Fruit fly (Drosophila melanogaster) whole organism, embryonic: ENCODE results near the gene CG42299.

Source experiments
- B-H1 ChIP-seq: fragments of 200-800 bp; sonication (Bioruptor generic); IDR thresholded peaks from 3 replicates; pipeline ENCODE4 v1.3.6; 2022; ENCODE audit warnings: missing biosample characterization, missing genetic modification characterization
- Bgb ChIP-seq: fragments of 200-800 bp; sonication (Bioruptor generic); IDR thresholded peaks from 2 replicates; pipeline ENCODE4 v1.3.6; 2022; ENCODE audit warnings: missing biosample characterization, missing genetic modification characterization; ENCODE audit not compliant: partially characterized antibody
- CG10274 ChIP-seq: fragments of 200-800 bp; sonication (Bioruptor generic); optimal IDR thresholded peaks from 3 replicates; lab custom pipeline; 2017; ENCODE audit warnings: missing biosample characterization, mild to moderate bottlenecking, missing genetic modification characterization
- CG1233 ChIP-seq: fragments of 200-800 bp; sonication (Bioruptor generic); optimal IDR thresholded peaks from 4 replicates; lab custom pipeline; 2018; ENCODE audit warnings: missing biosample characterization, mild to moderate bottlenecking, missing genetic modification characterization
- CG12391 ChIP-seq: fragments of 200-800 bp; sonication (Bioruptor generic); optimal IDR thresholded peaks from 3 replicates; lab custom pipeline; 2018; ENCODE audit warnings: missing biosample characterization, mild to moderate bottlenecking, missing genetic modification characterization, moderate library complexity
- CG15696 ChIP-seq: fragments of 200-800 bp; sonication (Bioruptor generic); optimal IDR thresholded peaks from 2 replicates; lab custom pipeline; 2019; ENCODE audit warnings: missing biosample characterization, mild to moderate bottlenecking, missing genetic modification characterization, moderate library complexity
- CG18476 ChIP-seq: fragments of 200-800 bp; sonication (Bioruptor generic); optimal IDR thresholded peaks from 2 replicates; lab custom pipeline; 2016; ENCODE audit warnings: missing biosample characterization, mild to moderate bottlenecking, missing genetic modification characterization
- CG30431 ChIP-seq: fragments of 200-800 bp; sonication (Bioruptor generic); optimal IDR thresholded peaks from 2 replicates; lab custom pipeline; 2017; ENCODE audit warnings: missing biosample characterization, missing genetic modification characterization
- CG32772 ChIP-seq: fragments of 200-800 bp; sonication (Bioruptor generic); IDR thresholded peaks from 2 replicates; pipeline ENCODE4 v1.3.6; 2022; ENCODE audit warnings: missing biosample characterization, missing genetic modification characterization
- CG3838 ChIP-seq: fragments of 200-800 bp; sonication (Bioruptor generic); optimal IDR thresholded peaks from 3 replicates; lab custom pipeline; 2016; ENCODE audit warnings: missing biosample characterization, missing genetic modification characterization
- CG4360 ChIP-seq: fragments of 200-800 bp; sonication (Bioruptor generic); IDR thresholded peaks from 2 replicates; pipeline ENCODE4 v1.3.6; 2022; ENCODE audit warnings: missing biosample characterization, missing genetic modification characterization
- CG5245 ChIP-seq: fragments of 200-800 bp; sonication (Bioruptor generic); optimal IDR thresholded peaks from 3 replicates; lab custom pipeline; 2016; ENCODE audit warnings: missing biosample characterization, missing genetic modification characterization
- CG7271 ChIP-seq: fragments of 200-800 bp; sonication (Bioruptor generic); optimal IDR thresholded peaks from 2 replicates; lab custom pipeline; 2018; ENCODE audit warnings: missing biosample characterization, mild to moderate bottlenecking, missing genetic modification characterization, moderate library complexity
- CG7357 ChIP-seq: fragments of 200-800 bp; sonication (Bioruptor generic); IDR thresholded peaks from 3 replicates; pipeline ENCODE4 v1.3.6; 2022; ENCODE audit warnings: missing biosample characterization, missing genetic modification characterization
- CG7987 ChIP-seq: fragments of 200-800 bp; sonication (Bioruptor generic); optimal IDR thresholded peaks from 2 replicates; lab custom pipeline; 2018; ENCODE audit warnings: missing biosample characterization, mild to moderate bottlenecking, missing genetic modification characterization, moderate library complexity
- CG8290 ChIP-seq, 3 experiments: fragments of 200-800 bp; sonication (Bioruptor generic); optimal IDR thresholded peaks; 2 replicates each; lab custom pipeline; 2016 to 2019; ENCODE audit warnings: missing biosample characterization in 3 of 3, missing genetic modification characterization in 3 of 3, mild to moderate bottlenecking in 2 of 3, moderate library complexity in 1 of 3
- CG8944 ChIP-seq: fragments of 200-800 bp; sonication (Bioruptor generic); optimal IDR thresholded peaks from 3 replicates; lab custom pipeline; 2016; ENCODE audit warnings: missing biosample characterization, missing genetic modification characterization
- CG9876 ChIP-seq: fragments of 200-800 bp; sonication (Bioruptor generic); optimal IDR thresholded peaks from 2 replicates; lab custom pipeline; 2016; ENCODE audit warnings: missing biosample characterization, missing genetic modification characterization
- Chrac-16 ChIP-seq: fragments of 200-800 bp; sonication (Bioruptor generic); optimal IDR thresholded peaks from 3 replicates; lab custom pipeline; 2016; ENCODE audit warnings: missing biosample characterization, missing genetic modification characterization
- Dref ChIP-seq: fragments of 200-800 bp; sonication (Bioruptor generic); IDR thresholded peaks from 2 replicates; pipeline ENCODE4 v1.3.6; 2022; ENCODE audit warnings: missing biosample characterization, missing genetic modification characterization
- ERR ChIP-seq: fragments of 200-800 bp; sonication (Bioruptor generic); optimal IDR thresholded peaks from 2 replicates; lab custom pipeline; 2016; ENCODE audit warnings: missing biosample characterization, missing genetic modification characterization
- GATAe ChIP-seq: fragments of 200-800 bp; sonication (Bioruptor generic); conservative IDR thresholded peaks from 2 replicates; pipeline ENCODE4 v1.3.6; 2022; ENCODE audit warnings: missing biosample characterization, missing genetic modification characterization
- HLH4C ChIP-seq: fragments of 200-800 bp; sonication (Bioruptor generic); IDR thresholded peaks from 3 replicates; pipeline ENCODE4 v1.3.6; 2022; ENCODE audit warnings: missing biosample characterization, missing genetic modification characterization; ENCODE audit not compliant: partially characterized antibody
- Hmx ChIP-seq: fragments of 200-800 bp; sonication (Bioruptor generic); optimal IDR thresholded peaks from 2 replicates; lab custom pipeline; 2016; ENCODE audit warnings: missing biosample characterization, missing genetic modification characterization
- MTF-1 ChIP-seq: fragments of 200-800 bp; sonication (Bioruptor generic); optimal IDR thresholded peaks from 2 replicates; lab custom pipeline; 2018; ENCODE audit warnings: missing biosample characterization, mild to moderate bottlenecking, missing genetic modification characterization, borderline replicate concordance
- Optix ChIP-seq: fragments of 200-800 bp; sonication (Bioruptor generic); IDR thresholded peaks from 3 replicates; pipeline ENCODE4 v1.3.6; 2022; ENCODE audit warnings: missing biosample characterization, missing genetic modification characterization
- Six4 ChIP-seq: fragments of 200-800 bp; sonication (Bioruptor generic); optimal IDR thresholded peaks from 2 replicates; lab custom pipeline; 2016; ENCODE audit warnings: missing biosample characterization, missing genetic modification characterization
- Vsx1 ChIP-seq: fragments of 200-800 bp; sonication (Bioruptor generic); optimal IDR thresholded peaks from 2 replicates; lab custom pipeline; 2017; ENCODE audit warnings: missing biosample characterization, mild to moderate bottlenecking, missing genetic modification characterization, missing genetic modification reagents
- Xbp1 ChIP-seq: fragments of 200-800 bp; sonication (Bioruptor generic); optimal IDR thresholded peaks from 3 replicates; lab custom pipeline; 2016; ENCODE audit warnings: missing biosample characterization, mild to moderate bottlenecking, missing genetic modification characterization
- Xrp1 ChIP-seq: fragments of 200-800 bp; sonication (Bioruptor generic); IDR thresholded peaks from 2 replicates; pipeline ENCODE4 v1.3.6; 2022; ENCODE audit warnings: missing biosample characterization, missing genetic modification characterization
- YL-1 ChIP-seq: fragments of 200-800 bp; sonication (Bioruptor generic); optimal IDR thresholded peaks from 3 replicates; lab custom pipeline; 2017; ENCODE audit warnings: missing biosample characterization, mild to moderate bottlenecking, missing genetic modification characterization
- crol ChIP-seq: fragments of 200-800 bp; sonication (Bioruptor generic); IDR thresholded peaks from 2 replicates; pipeline ENCODE4 v1.3.6; 2022; ENCODE audit warnings: missing biosample characterization, missing genetic modification characterization
- eve ChIP-seq, 2 experiments: fragments of >200 bp; optimal IDR thresholded peaks; 2 replicates each; lab custom pipeline; 2017; ENCODE audit warnings: missing biosample characterization in 2 of 2, missing genetic modification characterization in 2 of 2
- gt ChIP-seq: fragments of 200-800 bp; sonication (Bioruptor generic); IDR thresholded peaks from 2 replicates; pipeline ENCODE4 v1.3.6; 2022; ENCODE audit warnings: missing biosample characterization, missing genetic modification characterization
- klu ChIP-seq: fragments of 200-800 bp; sonication (Bioruptor generic); IDR thresholded peaks from 2 replicates; pipeline ENCODE4 v1.3.6; 2022; ENCODE audit warnings: missing biosample characterization, missing genetic modification characterization
- oc ChIP-seq: fragments of 200-800 bp; sonication (Bioruptor generic); optimal IDR thresholded peaks from 2 replicates; lab custom pipeline; 2018; ENCODE audit warnings: missing biosample characterization, mild to moderate bottlenecking, missing genetic modification characterization, moderate library complexity
- org-1 ChIP-seq: fragments of 200-800 bp; sonication (Bioruptor generic); optimal IDR thresholded peaks from 2 replicates; lab custom pipeline; 2017; ENCODE audit warnings: missing biosample characterization, missing genetic modification characterization
- pnt ChIP-seq: fragments of 200-800 bp; sonication (Bioruptor generic); optimal IDR thresholded peaks from 3 replicates; lab custom pipeline; 2016; ENCODE audit warnings: missing biosample characterization, missing genetic modification characterization
- repo ChIP-seq: fragments of 200-800 bp; sonication (Bioruptor generic); optimal IDR thresholded peaks from 2 replicates; lab custom pipeline; 2016; ENCODE audit warnings: missing biosample characterization, missing genetic modification characterization
- scrt ChIP-seq: fragments of 200-800 bp; sonication (Bioruptor generic); optimal IDR thresholded peaks from 2 replicates; lab custom pipeline; 2018; ENCODE audit warnings: missing biosample characterization, mild to moderate bottlenecking, missing genetic modification characterization, moderate library complexity
- sim ChIP-seq: fragments of 200-800 bp; sonication (Bioruptor generic); IDR thresholded peaks from 2 replicates; pipeline ENCODE4 v1.3.6; 2022; ENCODE audit warnings: missing biosample characterization, missing genetic modification characterization
- sna ChIP-seq: fragments of 200-800 bp; sonication (Bioruptor generic); IDR thresholded peaks from 2 replicates; pipeline ENCODE4 v1.3.6; 2022; ENCODE audit warnings: missing biosample characterization, missing genetic modification characterization; ENCODE audit not compliant: partially characterized antibody
- tap ChIP-seq: fragments of 200-800 bp; optimal IDR thresholded peaks from 3 replicates; lab custom pipeline; 2019; ENCODE audit warnings: missing biosample characterization, mild to moderate bottlenecking, missing genetic modification characterization, moderate library complexity
- tna ChIP-seq: fragments of 200-800 bp; sonication (Bioruptor generic); IDR thresholded peaks from 2 replicates; pipeline ENCODE4 v1.3.6; 2022; ENCODE audit warnings: missing biosample characterization, missing genetic modification characterization; ENCODE audit not compliant: partially characterized antibody
- toy ChIP-seq: fragments of 200-800 bp; sonication (Bioruptor generic); IDR thresholded peaks from 2 replicates; pipeline ENCODE4 v1.3.6; 2022; ENCODE audit warnings: missing biosample characterization, missing genetic modification characterization
- trh ChIP-seq: fragments of 200-800 bp; sonication (Bioruptor generic); optimal IDR thresholded peaks from 2 replicates; lab custom pipeline; 2016; ENCODE audit warnings: missing biosample characterization, missing genetic modification characterization
- twi ChIP-seq: fragments of 200-800 bp; optimal IDR thresholded peaks from 2 replicates; lab custom pipeline; 2019; ENCODE audit warnings: missing biosample characterization, mild to moderate bottlenecking, missing genetic modification characterization, moderate library complexity
- unpg ChIP-seq: fragments of 200-800 bp; sonication (Bioruptor generic); optimal IDR thresholded peaks from 3 replicates; lab custom pipeline; 2018; ENCODE audit warnings: missing biosample characterization, mild to moderate bottlenecking, missing genetic modification characterization, moderate library complexity
- wek ChIP-seq: fragments of 200-800 bp; sonication (Bioruptor generic); optimal IDR thresholded peaks from 3 replicates; lab custom pipeline; 2018; ENCODE audit warnings: missing biosample characterization, mild to moderate bottlenecking, missing genetic modification characterization, moderate library complexity
- wor ChIP-seq: fragments of 200-800 bp; sonication (Bioruptor generic); IDR thresholded peaks from 2 replicates; pipeline ENCODE4 v1.3.6; 2022; ENCODE audit warnings: missing biosample characterization, missing genetic modification characterization

The CG42299 gene

DNA sequence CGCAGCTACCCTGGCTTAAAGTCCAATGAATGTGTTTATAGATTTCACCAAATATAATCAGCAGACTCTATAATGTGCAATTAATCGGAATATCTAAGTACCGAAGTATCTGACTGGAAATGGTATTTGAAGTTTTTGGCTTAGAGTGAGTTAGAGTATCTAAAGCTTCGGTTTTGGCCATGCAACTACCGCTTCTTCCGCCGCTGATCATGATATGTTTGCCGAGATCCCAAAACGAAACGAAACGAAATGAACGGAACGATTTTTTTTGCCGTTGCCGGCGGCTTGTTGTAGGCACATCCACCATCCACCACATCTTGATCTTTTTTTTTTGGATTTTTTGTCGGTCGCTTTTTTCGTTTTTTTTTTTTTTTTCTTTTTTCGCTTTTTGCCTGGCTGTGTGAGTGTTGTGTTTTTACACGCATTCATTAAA lies 47.5 kb upstream of the CG42299 start (continued):
- TF ChIP-seq CG9876 (GFP tag; lab: Kevin White, UChicago) (peak; percentile 49), CG1233 (GFP tag; lab: Kevin White, UChicago) (peak; percentile 54), Hmx (peak; percentile 34), CG15696 (no peak), Xrp1 (peak; percentile 85), GATAe (GFP tag; lab: Robert Waterston, UW) (no peak; the same call in 1 of the 2 replicates), trh (GFP tag; lab: Kevin White, UChicago) (peak; percentile 15), CG12391 (tag; lab: Kevin White, UChicago) (peak; percentile 62), YL-1 (GFP tag; lab: Kevin White, UChicago) (no peak), CG10274 (GFP tag; lab: Kevin White, UChicago) (peak; percentile 49), Xbp1 (GFP tag; lab: Kevin White, UChicago) (peak; percentile 79), Dref (GFP tag; lab: Robert Waterston, UW) (no peak), sna (no peak), HLH4C (GFP tag; lab: Robert Waterston, UW) (no peak), org-1 (GFP tag; lab: Kevin White, UChicago) (peak; percentile 72), scrt (GFP tag; lab: Kevin White, UChicago) (peak; percentile 53), CG3838 (no peak), MTF-1 (peak; percentile 12), crol (peak; percentile 43; the same call in 1 of the 2 replicates), repo (peak; percentile 67), twi (tag; lab: Kevin White, UChicago) (no peak), Chrac-16 (GFP tag; lab: Kevin White, UChicago) (peak; percentile 51), pnt (GFP tag; lab: Kevin White, UChicago) (peak; percentile 89), CG4360 (GFP tag; lab: Robert Waterston, UW) (peak; percentile 50; the same call in 1 of the 2 replicates), sim (GFP tag; lab: Robert Waterston, UW) (peak; percentile 25; the same call in 1 of the 2 replicates), oc (peak; percentile 51), CG5245 (GFP tag; lab: Kevin White, UChicago) (peak; percentile 57), Optix (GFP tag; lab: Robert Waterston, UW) (peak; percentile 84), B-H1 (peak; percentile 76), CG7271 (tag; lab: Kevin White, UChicago) (no peak), ERR (peak; percentile 67), tna (GFP tag; lab: Robert Waterston, UW) (no peak), unpg (GFP tag; lab: Kevin White, UChicago) (peak; percentile 74), CG8944 (GFP tag; lab: Kevin White, UChicago) (peak; percentile 72), CG30431 (no peak), gt (GFP tag; lab: Robert Waterston, UW) (0 out of 2 replicates have a peak, but pooled peaks have one; percentile 15), Vsx1 (GFP tag; lab: Kevin White, UChicago) (peak; percentile 38), wor (GFP tag; lab: Robert Waterston, UW) (peak; percentile 73), CG32772 (GFP tag; lab: Robert Waterston, UW) (peak; percentile 83), Six4 (GFP tag; lab: Kevin White, UChicago) (peak; percentile 57), eve (GFP tag; optimal IDR thresholded peaks at IDR 0.05; lab: Kevin White, UChicago) (peak in 1 of 2 experiments; percentile 85), tap (peak; percentile 77), CG8290 (GFP tag; optimal IDR thresholded peaks at IDR 0.05; lab: Kevin White, UChicago) (peak; percentile 7), CG8290 (tag; optimal IDR thresholded peaks at IDR 0.05; lab: Kevin White, UChicago) (peak in 1 of 2 experiments; percentile 95), wek (GFP tag; lab: Kevin White, UChicago) (peak; percentile 16), CG7357 (GFP tag; lab: Robert Waterston, UW) (peak; percentile 73), CG7987 (GFP tag; lab: Kevin White, UChicago) (peak; percentile 33), toy (GFP tag; lab: Robert Waterston, UW) (peak; percentile 60; the same call in 1 of the 2 replicates), Bgb (GFP tag; lab: Robert Waterston, UW) (no peak), klu (GFP tag; lab: Robert Waterston, UW) (peak; percentile 64), CG18476 (peak; percentile 49)
